Fruit fly (Drosophila melanogaster) whole organism, pupa: Measurements from ENCODE around the gene CG42780.

ENCODE experiments used
- CG10348 ChIP-seq: fragments of 200-800 bp; sonication (Bioruptor generic); IDR thresholded peaks from 2 replicates; pipeline ENCODE4 v1.3.6; 2022; ENCODE audit warnings: missing biosample characterization, missing genetic modification characterization
- CG12605 ChIP-seq: fragments of 200-800 bp; sonication (Bioruptor generic); IDR thresholded peaks from 2 replicates; pipeline ENCODE4 v1.3.6; 2022; ENCODE audit warnings: missing biosample characterization, missing genetic modification characterization
- CG13204 ChIP-seq: fragments of 200-800 bp; sonication (Bioruptor generic); optimal IDR thresholded peaks from 2 replicates; lab custom pipeline; 2018; ENCODE audit warnings: missing biosample characterization, mild to moderate bottlenecking, missing genetic modification characterization, moderate library complexity
- CG14655 ChIP-seq: fragments of 200-800 bp; sonication (Bioruptor generic); optimal IDR thresholded peaks from 3 replicates; lab custom pipeline; 2017; ENCODE audit warnings: mild to moderate bottlenecking, missing biosample characterization, missing genetic modification reagents, missing genetic modification characterization
- CG15710 ChIP-seq: fragments of 200-800 bp; sonication (Bioruptor generic); optimal IDR thresholded peaks from 2 replicates; lab custom pipeline; 2018; ENCODE audit warnings: missing biosample characterization, mild to moderate bottlenecking, missing genetic modification characterization, moderate library complexity
- CG17806 ChIP-seq: fragments of 200-800 bp; sonication (Bioruptor generic); optimal IDR thresholded peaks from 2 replicates; lab custom pipeline; 2018; ENCODE audit warnings: missing biosample characterization, mild to moderate bottlenecking, missing genetic modification characterization, moderate library complexity
- CG32121 ChIP-seq: fragments of 200-800 bp; sonication (Bioruptor generic); IDR thresholded peaks from 2 replicates; pipeline ENCODE4 v1.3.6; 2022; ENCODE audit warnings: missing biosample characterization, missing genetic modification characterization
- CG34367 ChIP-seq: fragments of 200-800 bp; sonication (Bioruptor generic); optimal IDR thresholded peaks from 2 replicates; lab custom pipeline; 2018; ENCODE audit warnings: missing biosample characterization, mild to moderate bottlenecking, missing genetic modification characterization
- CG4496 ChIP-seq: fragments of 200-800 bp; sonication (Bioruptor generic); IDR thresholded peaks from 3 replicates; pipeline ENCODE4 v1.3.6; 2022; ENCODE audit warnings: missing biosample characterization, missing genetic modification characterization
- CG8159 ChIP-seq: fragments of 200-800 bp; sonication (Bioruptor generic); optimal IDR thresholded peaks from 3 replicates; lab custom pipeline; 2018; ENCODE audit warnings: missing biosample characterization, mild to moderate bottlenecking, missing genetic modification characterization, moderate library complexity
- CG8301 ChIP-seq: fragments of 200-800 bp; sonication (Bioruptor generic); optimal IDR thresholded peaks from 2 replicates; lab custom pipeline; 2018; ENCODE audit warnings: missing biosample characterization, mild to moderate bottlenecking, missing genetic modification characterization
- CG9948 ChIP-seq: fragments of 200-800 bp; sonication (Bioruptor generic); optimal IDR thresholded peaks from 2 replicates; lab custom pipeline; 2018; ENCODE audit warnings: missing biosample characterization, mild to moderate bottlenecking, missing genetic modification characterization, moderate library complexity
- D1 ChIP-seq: fragments of 200-800 bp; sonication (Bioruptor generic); optimal IDR thresholded peaks from 2 replicates; lab custom pipeline; 2018; ENCODE audit warnings: missing biosample characterization, mild to moderate bottlenecking, missing genetic modification characterization, moderate library complexity
- EcR ChIP-seq: fragments of 200-800 bp; sonication (Bioruptor generic); optimal IDR thresholded peaks from 3 replicates; lab custom pipeline; 2019; ENCODE audit warnings: missing biosample characterization, missing genetic modification characterization, mild to moderate bottlenecking, moderate library complexity, missing genetic modification reagents
- Ets98B ChIP-seq: fragments of 200-800 bp; sonication (Bioruptor generic); IDR thresholded peaks from 2 replicates; pipeline ENCODE4 v1.3.6; 2022; ENCODE audit warnings: missing biosample characterization, missing genetic modification characterization
- Pif1A ChIP-seq: fragments of 200-800 bp; sonication (Bioruptor generic); optimal IDR thresholded peaks from 3 replicates; lab custom pipeline; 2016; ENCODE audit warnings: missing biosample characterization, missing genetic modification characterization
- Pif1B ChIP-seq: fragments of 200-800 bp; sonication (Bioruptor generic); optimal IDR thresholded peaks from 3 replicates; lab custom pipeline; 2016; ENCODE audit warnings: missing biosample characterization, missing genetic modification characterization
- Snoo ChIP-seq: fragments of 200-800 bp; sonication (Bioruptor generic); optimal IDR thresholded peaks from 3 replicates; lab custom pipeline; 2017; ENCODE audit warnings: missing biosample characterization, mild to moderate bottlenecking, missing genetic modification characterization, inconsistent platforms
- fd96Ca ChIP-seq: fragments of 200-800 bp; sonication (Bioruptor generic); IDR thresholded peaks from 3 replicates; pipeline ENCODE4 v1.3.6; 2022; ENCODE audit warnings: missing biosample characterization, missing genetic modification characterization
- gl ChIP-seq: fragments of 200-800 bp; sonication (Bioruptor generic); optimal IDR thresholded peaks from 2 replicates; lab custom pipeline; 2018; ENCODE audit warnings: missing biosample characterization, mild to moderate bottlenecking, missing genetic modification characterization
- rn ChIP-seq: fragments of 200-800 bp; sonication (Bioruptor generic); IDR thresholded peaks from 2 replicates; pipeline ENCODE4 v1.3.6; 2022; ENCODE audit warnings: missing biosample characterization, missing genetic modification characterization

CG42780 gene

dm6 chrX:7323649-7324511, 8.1 kb downstream of the CG42780 start, which contains the start of the genes Atg5 and Dok:
Gene Atg5 (minus strand): TSS chrX:7323770.
Gene Dok (plus strand): TSS chrX:7324214.
- TF ChIP-seq CG14655 (no peak), Pif1B (GFP tag; lab: Kevin White, UChicago) (peak; percentile 10)

- no peak for TF ChIP-seq EcR (GFP tag; lab: Kevin White, UChicago)
- TF ChIP-seq CG14655 = no peak
- no peak for TF ChIP-seq CG32121
- TF ChIP-seq D1 (tag; lab: Kevin White, UChicago) = no peak
- TF ChIP-seq, all 21 proteins: peak for 0
These were observed 10.2 kb downstream of the CG42780 start for dm6 chrX:7321829-7322228.

dm6 chrX:7320455-7321224, 11.4 kb downstream of the CG42780 start:
- TF ChIP-seq CG8301 (tag; lab: Kevin White, UChicago) (no peak), CG10348 (GFP tag; lab: Robert Waterston, UW) (no peak), CG32121 (0 out of 2 replicates have a peak, but pooled peaks have one; percentile 9), Snoo (tag; lab: Kevin White, UChicago) (no peak), Ets98B (0 out of 2 replicates have a peak, but pooled peaks have one; percentile 22), fd96Ca (GFP tag; lab: Robert Waterston, UW) (0 out of 3 replicates have a peak, but pooled peaks have one; percentile 15), CG4496 (GFP tag; lab: Robert Waterston, UW) (peak; percentile 27; the same call in 1 of the 3 replicates)

- TF ChIP-seq CG17806 (tag; lab: Kevin White, UChicago) = no peak
- peak; percentile 32; the same call in 1 of the 2 replicates for TF ChIP-seq CG12605 (GFP tag; lab: Robert Waterston, UW)
These were observed 12.3 kb downstream of the CG42780 start for dm6 chrX:7319703-7320088.

- TF ChIP-seq CG15710 (peak; percentile 86), CG12605 (GFP tag; lab: Robert Waterston, UW) (no peak), CG9948 (tag; lab: Kevin White, UChicago) (peak; percentile 88), CG8159 (tag; lab: Kevin White, UChicago) (peak; percentile 89), rn (no peak), CG13204 (GFP tag; lab: Kevin White, UChicago) (peak; percentile 52), CG32121 (peak; percentile 52), CG8301 (tag; lab: Kevin White, UChicago) (peak; percentile 85), CG4496 (GFP tag; lab: Robert Waterston, UW) (peak; percentile 47), CG14655 (peak; percentile 93), fd96Ca (GFP tag; lab: Robert Waterston, UW) (0 out of 3 replicates have a peak, but pooled peaks have one; percentile 55), EcR (GFP tag; lab: Kevin White, UChicago) (no peak), Snoo (tag; lab: Kevin White, UChicago) (peak; percentile 81), CG10348 (GFP tag; lab: Robert Waterston, UW) (no peak), D1 (tag; lab: Kevin White, UChicago) (peak; percentile 86), Pif1A (GFP tag; lab: Kevin White, UChicago) (peak; percentile 76), CG17806 (tag; lab: Kevin White, UChicago) (peak; percentile 88), CG34367 (tag; lab: Kevin White, UChicago) (peak; percentile 85), Ets98B (no peak; the same call in 1 of the 2 replicates), gl (tag; lab: Kevin White, UChicago) (peak; percentile 55), Pif1B (GFP tag; lab: Kevin White, UChicago) (peak; percentile 63)
These were observed 12.8 kb downstream of the CG42780 start for dm6 chrX:7319053-7319702.

dm6 chrX:7318464-7318863, 13.5 kb downstream of the CG42780 start:
- TF ChIP-seq CG17806 (tag; lab: Kevin White, UChicago) = no peak
- no peak for TF ChIP-seq CG4496 (GFP tag; lab: Robert Waterston, UW)
- TF ChIP-seq EcR (GFP tag; lab: Kevin White, UChicago) = no peak
- no peak for TF ChIP-seq CG8159 (tag; lab: Kevin White, UChicago)
- no peak for TF ChIP-seq CG9948 (tag; lab: Kevin White, UChicago)
- TF ChIP-seq CG13204 (GFP tag; lab: Kevin White, UChicago) = no peak
- TF ChIP-seq Pif1A (GFP tag; lab: Kevin White, UChicago) = no peak
- TF ChIP-seq Ets98B = no peak
- TF ChIP-seq Pif1B (GFP tag; lab: Kevin White, UChicago) = no peak
- TF ChIP-seq, all 21 proteins: peak for 0
